Fruit fly (Drosophila melanogaster) whole organism, adult: Measurements from ENCODE around the gene CG15773.

ENCODE experiments used
- CG11617 ChIP-seq: fragments of 200-800 bp; sonication (Bioruptor generic); optimal IDR thresholded peaks from 2 replicates; lab custom pipeline; 2017; ENCODE audit warnings: mild to moderate bottlenecking, missing biosample characterization, missing genetic modification reagents, missing genetic modification characterization
- CG7045 ChIP-seq: fragments of 200-800 bp; sonication (Bioruptor generic); optimal IDR thresholded peaks from 2 replicates; lab custom pipeline; 2017; ENCODE audit warnings: missing biosample characterization, mild to moderate bottlenecking, missing genetic modification characterization
- Crg-1 ChIP-seq: fragments of 200-800 bp; sonication (Bioruptor generic); optimal IDR thresholded peaks from 2 replicates; lab custom pipeline; 2016; ENCODE audit warnings: missing biosample characterization, missing genetic modification characterization
- bab1 ChIP-seq: fragments of 200-800 bp; sonication (Bioruptor generic); optimal IDR thresholded peaks from 3 replicates; lab custom pipeline; 2019; ENCODE audit warnings: missing biosample characterization, mild to moderate bottlenecking, missing genetic modification characterization, moderate library complexity
- cic ChIP-seq: fragments of 200-800 bp; sonication (Bioruptor generic); optimal IDR thresholded peaks from 2 replicates; lab custom pipeline; 2017; ENCODE audit warnings: missing biosample characterization, mild to moderate bottlenecking, missing genetic modification characterization, moderate library complexity

DNA sequence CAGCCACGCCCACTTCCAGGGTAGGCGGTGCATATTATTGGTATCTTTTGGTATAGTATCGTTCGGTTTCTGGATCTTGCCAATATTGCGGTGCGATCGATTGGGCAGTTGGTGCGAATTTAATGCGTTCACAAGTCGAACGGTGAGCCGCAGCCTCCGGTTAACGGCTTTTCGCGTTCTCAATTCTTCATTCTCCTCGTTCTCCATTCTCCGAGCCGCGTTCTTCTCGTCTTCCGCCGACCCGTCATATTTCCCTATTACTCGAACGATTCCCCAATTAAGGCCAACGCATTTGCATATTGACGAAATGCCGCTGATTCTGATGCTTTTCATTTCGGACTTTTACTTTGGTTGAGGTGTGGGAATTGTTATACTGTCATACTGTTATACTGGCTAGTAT lies 44.0 kb downstream of the CG15773 start, which contains the start of gene CG42264:
- TF ChIP-seq cic (no peak), CG7045 (GFP tag; lab: Kevin White, UChicago) (no peak), CG11617 (GFP tag; lab: Kevin White, UChicago) (no peak), bab1 (no peak), Crg-1 (GFP tag; lab: Kevin White, UChicago) (no peak)
